Worm (Caenorhabditis elegans) whole organism, L2 larva: ENCODE data around the gene fbxc-55.

Experiments
- R02D3.7 ChIP-seq: fragments of 150-350 bp; optimal IDR thresholded peaks from 2 replicates; lab custom pipeline; 2014; ENCODE audit warnings: missing biosample characterization, missing genetic modification characterization
- dmd-4 ChIP-seq: sonication (generic microtip); optimal IDR thresholded peaks from 2 replicates; lab custom pipeline; 2017; ENCODE audit warnings: missing biosample characterization, missing genetic modification characterization
- elt-1 ChIP-seq: fragments of 150-350 bp; optimal IDR thresholded peaks from 2 replicates; lab custom pipeline; 2014; ENCODE audit warnings: missing biosample characterization, missing genetic modification characterization
- lin-13 ChIP-seq: fragments of 150-350 bp; optimal IDR thresholded peaks from 2 replicates; lab custom pipeline; 2014; ENCODE audit warnings: missing biosample characterization, missing genetic modification reagents, missing genetic modification characterization
- lin-39 ChIP-seq: fragments of 150-350 bp; optimal IDR thresholded peaks from 2 replicates; lab custom pipeline; 2014; ENCODE audit warnings: missing biosample characterization, missing genetic modification reagents, missing genetic modification characterization
- lsy-2 ChIP-seq, 2 experiments: fragments of 150-350 bp in 1 of 2; sonication (generic microtip) in 1 of 2; optimal IDR thresholded peaks; 2 replicates each; lab custom pipeline; 2014 to 2017; ENCODE audit warnings: missing biosample characterization in 2 of 2, missing genetic modification characterization in 2 of 2
- mdl-1 ChIP-seq, 2 experiments: fragments of 150-350 bp in 1 of 2; sonication (generic microtip) in 1 of 2; optimal IDR thresholded peaks; 2 replicates each; lab custom pipeline; 2017; ENCODE audit warnings: missing biosample characterization in 2 of 2, missing genetic modification characterization in 2 of 2
- skn-1 ChIP-seq: sonication (generic microtip); optimal IDR thresholded peaks from 2 replicates; lab custom pipeline; 2017; ENCODE audit warnings: missing biosample characterization, missing genetic modification characterization
- unc-62 ChIP-seq: fragments of 150-350 bp; optimal IDR thresholded peaks from 2 replicates; lab custom pipeline; 2014; ENCODE audit warnings: missing biosample characterization, missing genetic modification reagents, missing genetic modification characterization
- ztf-1 ChIP-seq: fragments of 200-800 bp; sonication (Bioruptor generic); conservative IDR thresholded peaks from 2 replicates; pipeline ENCODE4 v1.3.6; 2022; ENCODE audit warnings: missing genetic modification characterization, missing compliant biosample characterization

- no peak for TF ChIP-seq ztf-1
- no peak for TF ChIP-seq dmd-4 (tag; lab: Kevin White, UChicago)
- TF ChIP-seq elt-1 (tag; lab: Kevin White, UChicago) = no peak
- TF ChIP-seq lin-13 (GFP tag; lab: Kevin White, UChicago) = no peak
- no peak for TF ChIP-seq R02D3.7
- TF ChIP-seq skn-1 (tag; lab: Kevin White, UChicago) = no peak
- no peak for TF ChIP-seq lsy-2 (tag; optimal IDR thresholded peaks at IDR 0.05; lab: Kevin White, UChicago)
- TF ChIP-seq lin-39 (tag; lab: Kevin White, UChicago) = no peak
- no peak for TF ChIP-seq mdl-1 (tag; optimal IDR thresholded peaks at IDR 0.05; lab: Kevin White, UChicago)
- TF ChIP-seq unc-62 = no peak
These were observed 46.8 kb downstream of the fbxc-55 start, which contains the start of gene srh-71 for ce11 chrII:3123206-3123605.
